Fruit fly (Drosophila melanogaster): Measurements from ENCODE around the gene cyc.

The cyc gene

dm6 chr3L:19817807-19818531 is 2.2 kb upstream of the cyc start, which contains the start of the genes Fibp and Deaf1 (continued):
- TF ChIP-seq Nf-YA (GFP tag; IDR thresholded peaks at IDR 0.05) (peak; percentile 18; the same call in 1 of the 2 replicates), sug (tag; optimal IDR thresholded peaks at IDR 0.05) (peak; percentile 85), Hmr (GFP tag; optimal IDR thresholded peaks at IDR 0.05) (peak; percentile 72), zfh1 (GFP tag; IDR thresholded peaks at IDR 0.05) (peak; percentile 53; the same call in 2 of the 3 replicates), CG4328 (GFP tag; optimal IDR thresholded peaks at IDR 0.05) (peak; percentile 62), CHES-1-like (GFP tag; optimal IDR thresholded peaks at IDR 0.05) (peak; percentile 83), CG7745 (tag; optimal IDR thresholded peaks at IDR 0.05) (no peak), Neu2 (GFP tag; optimal IDR thresholded peaks at IDR 0.05; ENCODE audit: borderline replicate concordance) (peak; percentile 21), D19A (tag; optimal IDR thresholded peaks at IDR 0.05) (peak; percentile 41), CG10654 (GFP tag; optimal IDR thresholded peaks at IDR 0.05) (peak; percentile 68), CG10147 (GFP tag; optimal IDR thresholded peaks at IDR 0.05) (peak; percentile 74), CG16815 (GFP tag; optimal IDR thresholded peaks at IDR 0.05) (peak; percentile 74), eve (GFP tag; optimal IDR thresholded peaks at IDR 0.05) (no peak), CG14667 (GFP tag; IDR thresholded peaks at IDR 0.05) (peak; percentile 55; the same call in 1 of the 2 replicates), Six4 (GFP tag; optimal IDR thresholded peaks at IDR 0.05) (peak; percentile 60), Gsc (GFP tag; IDR thresholded peaks at IDR 0.05) (0 out of 2 replicates have a peak, but pooled peaks have one; percentile 6), CG15073 (GFP tag; optimal IDR thresholded peaks at IDR 0.05) (peak; percentile 7), usp (GFP tag; optimal IDR thresholded peaks at IDR 0.05) (no peak), CG7556 (GFP tag; optimal IDR thresholded peaks at IDR 0.05) (peak; percentile 68), en (GFP tag; optimal IDR thresholded peaks at IDR 0.05) (no peak), cato (GFP tag; optimal IDR thresholded peaks at IDR 0.05; ENCODE audit: borderline replicate concordance) (peak; percentile 57), oc (tag; optimal IDR thresholded peaks at IDR 0.05) (no peak), HLH4C (GFP tag; IDR thresholded peaks at IDR 0.05; ENCODE audit: partially characterized antibody) (peak; percentile 96), mld (GFP tag; IDR thresholded peaks at IDR 0.05; ENCODE audit: partially characterized antibody) (peak; percentile 97), al (GFP tag; IDR thresholded peaks at IDR 0.05) (peak; percentile 71), dan (GFP tag; IDR thresholded peaks at IDR 0.05) (no peak), MBD-R2 (GFP tag; IDR thresholded peaks at IDR 0.05) (peak; percentile 75), insv (GFP tag; optimal IDR thresholded peaks at IDR 0.05) (peak; percentile 45 to 95), seq (GFP tag; IDR thresholded peaks at IDR 0.05) (no peak; the same call in 1 of the 2 replicates), CG13624 (GFP tag; optimal IDR thresholded peaks at IDR 0.05) (peak; percentile 80), CoRest (tag; optimal IDR thresholded peaks at IDR 0.05) (peak; percentile 88), dimm (GFP tag; IDR thresholded peaks at IDR 0.05) (no peak), Poxn (GFP tag; IDR thresholded peaks at IDR 0.05) (no peak), bsh (GFP tag; optimal IDR thresholded peaks at IDR 0.05) (peak in 1 of 2 experiments; percentile 59), CG31365 (tag; optimal IDR thresholded peaks at IDR 0.05) (no peak), CG6254 (GFP tag; optimal IDR thresholded peaks at IDR 0.05) (no peak), CG10462 (GFP tag; optimal IDR thresholded peaks at IDR 0.05) (peak; percentile 46), vnd (GFP tag; IDR thresholded peaks at IDR 0.05; ENCODE audit: partially characterized antibody) (peak; percentile 99), Bdp1 (GFP tag; optimal IDR thresholded peaks at IDR 0.05) (peak; percentile 22), Rfx (GFP tag; IDR thresholded peaks at IDR 0.05) (peak; percentile 82), slbo (GFP tag; IDR thresholded peaks at IDR 0.05) (peak; percentile 87), CG10274 (GFP tag; optimal IDR thresholded peaks at IDR 0.05) (no peak), CG8290 (GFP tag; optimal IDR thresholded peaks at IDR 0.05) (peak; percentile 83), CG8290 (tag; optimal IDR thresholded peaks at IDR 0.05) (peak; percentile 48 to 91), nerfin-1 (tag; optimal IDR thresholded peaks at IDR 0.05) (peak; percentile 69), Myb (GFP tag; optimal IDR thresholded peaks at IDR 0.05) (peak; percentile 62), CG1603 (tag; optimal IDR thresholded peaks at IDR 0.05) (peak; percentile 43), lab (GFP tag; optimal IDR thresholded peaks at IDR 0.05) (peak; percentile 64), CG1024 (GFP tag; IDR thresholded peaks at IDR 0.05) (no peak)
